Fruit fly (Drosophila melanogaster) whole organism, embryonic: ENCODE results near the gene CG9452.
"Not testable (repeated sequence)": the region's sequence is repeated elsewhere in the genome, so short reads cannot be mapped to it uniquely, and the experiment has no call there.

Source experiments
- Bdp1 ChIP-seq: fragments of 200-800 bp; sonication (Bioruptor generic); optimal IDR thresholded peaks from 3 replicates; lab custom pipeline; 2016; ENCODE audit warnings: missing biosample characterization, missing genetic modification characterization
- CG11093 ChIP-seq: fragments of 200-800 bp; sonication (Bioruptor generic); IDR thresholded peaks from 3 replicates; pipeline ENCODE4 v1.3.6; 2022; ENCODE audit warnings: missing biosample characterization, missing genetic modification characterization
- CG6175 ChIP-seq: fragments of 200-800 bp; sonication (Bioruptor generic); IDR thresholded peaks from 3 replicates; pipeline ENCODE4 v1.3.6; 2022; ENCODE audit warnings: missing biosample characterization, missing genetic modification characterization
- CG7372 ChIP-seq: fragments of 200-800 bp; sonication (Bioruptor generic); IDR thresholded peaks from 2 replicates; pipeline ENCODE4 v1.3.6; 2022; ENCODE audit warnings: missing biosample characterization, missing genetic modification characterization
- CoRest ChIP-seq: fragments of 200-800 bp; sonication (Bioruptor generic); optimal IDR thresholded peaks from 3 replicates; lab custom pipeline; 2018; ENCODE audit warnings: missing biosample characterization, mild to moderate bottlenecking, missing genetic modification characterization, moderate library complexity
- Deaf1 ChIP-seq: fragments of 200-800 bp; optimal IDR thresholded peaks from 3 replicates; lab custom pipeline; 2019; ENCODE audit warnings: missing biosample characterization, mild to moderate bottlenecking, missing genetic modification characterization, moderate library complexity
- Gsc ChIP-seq: fragments of 200-800 bp; sonication (Bioruptor generic); IDR thresholded peaks from 2 replicates; pipeline ENCODE4 v1.3.6; 2022; ENCODE audit warnings: missing biosample characterization, missing genetic modification characterization
- HLH4C ChIP-seq: fragments of 200-800 bp; sonication (Bioruptor generic); IDR thresholded peaks from 3 replicates; pipeline ENCODE4 v1.3.6; 2022; ENCODE audit warnings: missing biosample characterization, missing genetic modification characterization; ENCODE audit not compliant: partially characterized antibody
- dm ChIP-seq: fragments of 200-800 bp; sonication (Bioruptor generic); optimal IDR thresholded peaks from 3 replicates; lab custom pipeline; 2016; ENCODE audit warnings: missing biosample characterization, missing genetic modification characterization
- gem ChIP-seq: fragments of 200-800 bp; sonication (Bioruptor generic); optimal IDR thresholded peaks from 2 replicates; lab custom pipeline; 2019; ENCODE audit warnings: missing biosample characterization, mild to moderate bottlenecking, missing genetic modification characterization, moderate library complexity
- hbn ChIP-seq: fragments of 200-800 bp; sonication (Bioruptor generic); IDR thresholded peaks from 2 replicates; pipeline ENCODE4 v1.3.6; 2022; ENCODE audit warnings: missing biosample characterization, missing genetic modification characterization; ENCODE audit not compliant: partially characterized antibody
- scrt ChIP-seq: fragments of 200-800 bp; sonication (Bioruptor generic); optimal IDR thresholded peaks from 2 replicates; lab custom pipeline; 2018; ENCODE audit warnings: missing biosample characterization, mild to moderate bottlenecking, missing genetic modification characterization, moderate library complexity
- sug ChIP-seq: fragments of 200-800 bp; optimal IDR thresholded peaks from 2 replicates; lab custom pipeline; 2019; ENCODE audit warnings: missing biosample characterization, mild to moderate bottlenecking, missing genetic modification characterization, moderate library complexity
- tx ChIP-seq: fragments of 200-800 bp; sonication (Bioruptor generic); optimal IDR thresholded peaks from 2 replicates; lab custom pipeline; 2016; ENCODE audit warnings: missing biosample characterization, missing genetic modification characterization
- vvl ChIP-seq: fragments of 200-800 bp; sonication (Bioruptor generic); IDR thresholded peaks from 2 replicates; pipeline ENCODE4 v1.3.6; 2022; ENCODE audit warnings: missing biosample characterization, missing genetic modification characterization

The CG9452 gene

dm6 chr3L:19475478-19475877 lies 28.2 kb downstream of the CG9452 start, which contains the start of the genes CG18294 and CG32213:
Gene CG18294, minus strand, starts transcription at chr3L:19475578.
Gene CG32213, plus strand, starts transcription at chr3L:19475839.
- not testable (repeated sequence) for TF ChIP-seq Deaf1; HLH4C (GFP tag; lab: Robert Waterston, UW); sug (tag; lab: Kevin White, UChicago)

- not testable (repeated sequence) for TF ChIP-seq CG7372 (GFP tag; lab: Robert Waterston, UW); dm (GFP tag; lab: Kevin White, UChicago); Gsc
Measured at dm6 chr3L:19472128-19472527, 31.5 kb downstream of the CG9452 start, which contains the start of the genes 825-Oak and CG12519. Gene 825-Oak, minus strand, starts transcription at chr3L:19472228. Gene CG12519, plus strand, starts transcription at chr3L:19472491.

- not testable (repeated sequence) for TF ChIP-seq scrt (GFP tag; lab: Kevin White, UChicago); CoRest; Bdp1
Measured at dm6 chr3L:19466979-19467378, 36.7 kb downstream of the CG9452 start, which contains the start of the genes CG14096 and CG32214. Gene CG14096, minus strand, starts transcription at chr3L:19467079. Gene CG32214, plus strand, starts transcription at chr3L:19467346.

dm6 chr3L:19464659-19465058 lies 39.0 kb downstream of the CG9452 start, which contains the start of gene CG14095:
Gene CG14095, minus strand, starts transcription at chr3L:19464759.
- no peak for TF ChIP-seq CG6175 (GFP tag; lab: Robert Waterston, UW)
- TF ChIP-seq hbn, result no peak
- TF ChIP-seq gem (tag; lab: Kevin White, UChicago), result no peak
- TF ChIP-seq tx (GFP tag; lab: Kevin White, UChicago), result no peak
- TF ChIP-seq vvl (GFP tag; lab: Robert Waterston, UW), result no peak
- no peak for TF ChIP-seq CG11093 (GFP tag; lab: Robert Waterston, UW)
